Worm (Caenorhabditis elegans) whole organism, L4/young adult: ENCODE measurements around the gene srx-7.

ENCODE experiments used
- W03F9.2 ChIP-seq: fragments of 150-350 bp; optimal IDR thresholded peaks from 2 replicates; lab custom pipeline; 2014; ENCODE audit warnings: missing biosample characterization, missing genetic modification characterization
- dao-5 ChIP-seq: sonication (generic microtip); optimal IDR thresholded peaks from 2 replicates; lab custom pipeline; 2016; ENCODE audit warnings: missing genotype, missing genetic modification characterization, moderate library complexity, missing compliant biosample characterization
- him-1 ChIP-seq: sonication (generic microtip); optimal IDR thresholded peaks from 2 replicates; lab custom pipeline; 2016; ENCODE audit warnings: missing genotype, missing genetic modification reagents, missing genetic modification characterization, missing compliant biosample characterization

DNA sequence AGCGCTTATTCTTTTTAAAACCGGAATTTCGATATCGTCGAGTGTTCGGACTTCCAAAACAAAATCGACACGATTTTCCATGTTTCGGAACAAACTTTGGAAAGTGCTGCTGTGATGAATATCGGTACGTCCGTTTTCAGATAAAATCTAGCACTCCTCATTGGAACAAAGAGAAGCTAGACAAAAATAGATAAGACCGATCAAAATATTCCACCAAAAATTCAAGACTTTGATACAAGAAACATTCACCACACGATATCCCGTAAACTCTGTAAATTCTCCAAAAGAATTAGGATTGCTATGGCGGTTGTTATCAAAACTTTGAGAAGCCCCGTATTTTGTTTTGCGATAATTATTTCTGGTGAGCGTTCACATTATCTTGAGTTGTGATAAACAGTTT lies 16.8 kb upstream of the srx-7 start, which contains the start of gene C14C6.3:
- no peak for TF ChIP-seq him-1
- TF ChIP-seq dao-5 (tag; lab: Kevin White, UChicago): no peak
- no peak for TF ChIP-seq W03F9.2 (tag; lab: Kevin White, UChicago)
